Worm (Caenorhabditis elegans): ENCODE results near the gene thn-5.

- TF ChIP-seq mdl-1 (tag; optimal IDR thresholded peaks at IDR 0.05) (no peak), nhr-76 (tag; optimal IDR thresholded peaks at IDR 0.05) (peak; percentile 15), fos-1 (tag; optimal IDR thresholded peaks at IDR 0.05) (no peak), ztf-7 (tag; optimal IDR thresholded peaks at IDR 0.05) (no peak), unc-39 (tag; optimal IDR thresholded peaks at IDR 0.05) (no peak), egl-27 (tag; optimal IDR thresholded peaks at IDR 0.05) (no peak), dve-1 (tag; optimal IDR thresholded peaks at IDR 0.05; ENCODE audit: insufficient read depth) (peak; percentile 7), ama-1 (optimal IDR thresholded peaks at IDR 0.05) (no peak), nhr-11 (tag; optimal IDR thresholded peaks at IDR 0.05) (no peak), ces-1 (GFP tag; optimal IDR thresholded peaks at IDR 0.05) (no peak)
Observed at ce11 chrIV:5216349-5216748, 14.3 kb upstream of the thn-5 start.

All from whole organism, L4 larva.